Worm (Caenorhabditis elegans) whole organism, L1 larva: ENCODE results near the gene srh-212.
A peak's percentile ranks its signal among the peaks of the same experiment; 100 is the strongest.

Experiments
- C04F5.9 ChIP-seq: sonication (generic microtip); optimal IDR thresholded peaks from 2 replicates; lab custom pipeline; 2016; ENCODE audit warnings: missing genetic modification characterization, missing compliant biosample characterization
- C16A3.4 ChIP-seq: fragments of 150-350 bp; optimal IDR thresholded peaks from 2 replicates; lab custom pipeline; 2014; ENCODE audit warnings: missing biosample characterization, missing genetic modification characterization
- F16B12.6 ChIP-seq: fragments of 150-350 bp; optimal IDR thresholded peaks from 2 replicates; lab custom pipeline; 2014; ENCODE audit warnings: missing biosample characterization, missing genetic modification characterization
- Y116A8C.19 ChIP-seq: sonication (generic microtip); optimal IDR thresholded peaks from 2 replicates; lab custom pipeline; 2016; ENCODE audit warnings: missing compliant biosample characterization, missing genetic modification characterization, borderline replicate concordance
- aly-2 ChIP-seq: fragments of 150-350 bp; optimal IDR thresholded peaks from 2 replicates; lab custom pipeline; 2014; ENCODE audit warnings: missing biosample characterization, missing genetic modification characterization
- ama-1 ChIP-seq: fragments of 150-350 bp; optimal IDR thresholded peaks from 2 replicates; lab custom pipeline; 2014
- blmp-1 ChIP-seq: fragments of 150-350 bp; optimal IDR thresholded peaks from 2 replicates; lab custom pipeline; 2014; ENCODE audit warnings: missing biosample characterization, missing genetic modification characterization
- ceh-82 ChIP-seq, 3 experiments: fragments of 150-350 bp in 1 of 3; sonication (generic microtip) in 2 of 3; optimal IDR thresholded peaks; 2 replicates each; lab custom pipeline; 2014 to 2017; ENCODE audit warnings: missing biosample characterization in 3 of 3, missing genetic modification characterization in 3 of 3
- ceh-90 ChIP-seq: sonication (generic microtip); optimal IDR thresholded peaks from 2 replicates; lab custom pipeline; 2016; ENCODE audit warnings: missing genetic modification characterization, missing compliant biosample characterization
- efl-1 ChIP-seq, 4 experiments: fragments of 150-350 bp; optimal IDR thresholded peaks in 3 of 4; peaks in 1 of 4; 1 replicate in 1 of 4; 2 replicates in 3 of 4; lab custom pipeline; 2014; ENCODE audit warnings: missing biosample characterization in 2 of 4, missing genetic modification characterization in 2 of 4, missing genetic modification reagents in 2 of 4
- elt-3 ChIP-seq, 6 experiments: fragments of 150-350 bp in 1 of 6; sonication (generic microtip); optimal IDR thresholded peaks; 2 replicates each; lab custom pipeline; 2017 to 2018; ENCODE audit warnings: missing biosample characterization in 6 of 6, missing genetic modification characterization in 6 of 6, inconsistent platforms in 1 of 6
- fkh-4 ChIP-seq: sonication (generic microtip); optimal IDR thresholded peaks from 2 replicates; lab custom pipeline; 2016; ENCODE audit warnings: missing compliant biosample characterization, missing genetic modification characterization, borderline replicate concordance
- fkh-8 ChIP-seq: sonication (generic microtip); optimal IDR thresholded peaks from 2 replicates; lab custom pipeline; 2016; ENCODE audit warnings: mild to moderate bottlenecking, missing genetic modification characterization, missing compliant biosample characterization
- hpl-2 ChIP-seq: fragments of 150-350 bp; optimal IDR thresholded peaks from 2 replicates; lab custom pipeline; 2014; ENCODE audit warnings: missing biosample characterization, missing genetic modification reagents, missing genetic modification characterization
- irx-1 ChIP-seq: sonication (generic microtip); optimal IDR thresholded peaks from 2 replicates; lab custom pipeline; 2016; ENCODE audit warnings: missing genetic modification characterization, missing compliant biosample characterization
- isw-1 ChIP-seq: fragments of 200-800 bp; sonication (Bioruptor generic); IDR thresholded peaks from 2 replicates; pipeline ENCODE4 v1.3.6; 2022; ENCODE audit warnings: missing genetic modification characterization, missing compliant biosample characterization
- jun-1 ChIP-seq: fragments of 150-350 bp; optimal IDR thresholded peaks from 2 replicates; lab custom pipeline; 2014; ENCODE audit warnings: missing biosample characterization, missing genetic modification reagents, missing genetic modification characterization
- lin-13 ChIP-seq: fragments of 150-350 bp; optimal IDR thresholded peaks from 2 replicates; lab custom pipeline; 2014; ENCODE audit warnings: missing biosample characterization, missing genetic modification reagents, missing genetic modification characterization
- lin-15B ChIP-seq: fragments of 150-350 bp; sonication (generic microtip); optimal IDR thresholded peaks from 3 replicates; lab custom pipeline; 2014; ENCODE audit warnings: missing biosample characterization, missing genetic modification characterization
- lin-35 ChIP-seq, 2 experiments: fragments of 150-350 bp; optimal IDR thresholded peaks; 2 replicates each; lab custom pipeline; 2014; ENCODE audit warnings: missing biosample characterization in 2 of 2, missing genetic modification characterization in 2 of 2, missing genetic modification reagents in 2 of 2
- lin-39 ChIP-seq: fragments of 150-350 bp; optimal IDR thresholded peaks from 2 replicates; lab custom pipeline; 2014; ENCODE audit warnings: missing biosample characterization, missing genetic modification reagents, missing genetic modification characterization
- lir-3 ChIP-seq: sonication (generic microtip); optimal IDR thresholded peaks from 2 replicates; lab custom pipeline; 2016; ENCODE audit warnings: mild to moderate bottlenecking, missing genetic modification characterization, moderate library complexity, missing compliant biosample characterization; ENCODE audit not compliant: poor library complexity
- lsy-2 ChIP-seq, 2 experiments: fragments of 150-350 bp; optimal IDR thresholded peaks; 2 replicates each; lab custom pipeline; 2014; ENCODE audit warnings: missing biosample characterization in 2 of 2, missing genetic modification characterization in 2 of 2
- mab-9 ChIP-seq: fragments of 200-800 bp; sonication (Bioruptor generic); IDR thresholded peaks from 2 replicates; pipeline ENCODE4 v1.3.6; 2022; ENCODE audit warnings: missing genetic modification reagents, missing genetic modification characterization, missing compliant biosample characterization
- mdl-1 ChIP-seq, 2 experiments: fragments of 150-350 bp; optimal IDR thresholded peaks; 2 replicates each; lab custom pipeline; 2014 to 2017; ENCODE audit warnings: missing biosample characterization in 2 of 2, missing genetic modification characterization in 2 of 2, inconsistent platforms in 1 of 2
- mef-2 ChIP-seq: fragments of 150-350 bp; optimal IDR thresholded peaks from 2 replicates; lab custom pipeline; 2014; ENCODE audit warnings: missing biosample characterization, missing genetic modification characterization
- mep-1 ChIP-seq: fragments of 150-350 bp; optimal IDR thresholded peaks from 2 replicates; lab custom pipeline; 2014; ENCODE audit warnings: missing biosample characterization, missing genetic modification characterization
- nhr-11 ChIP-seq: fragments of 150-350 bp; optimal IDR thresholded peaks from 2 replicates; lab custom pipeline; 2014; ENCODE audit warnings: missing biosample characterization, missing genetic modification characterization
- nhr-20 ChIP-seq: sonication (generic microtip); optimal IDR thresholded peaks from 2 replicates; lab custom pipeline; 2016; ENCODE audit warnings: mild to moderate bottlenecking, missing genetic modification characterization, missing compliant biosample characterization
- nhr-237 ChIP-seq: fragments of 150-350 bp; optimal IDR thresholded peaks from 2 replicates; lab custom pipeline; 2014; ENCODE audit warnings: missing biosample characterization, missing genetic modification characterization
- nhr-28 ChIP-seq: fragments of 150-350 bp; optimal IDR thresholded peaks from 2 replicates; lab custom pipeline; 2014; ENCODE audit warnings: missing biosample characterization, missing genetic modification characterization
- nhr-47 ChIP-seq: sonication (generic microtip); optimal IDR thresholded peaks from 2 replicates; lab custom pipeline; 2016; ENCODE audit warnings: mild to moderate bottlenecking, missing genetic modification characterization, moderate library complexity, missing compliant biosample characterization
- nhr-77 ChIP-seq: fragments of 150-350 bp; optimal IDR thresholded peaks from 2 replicates; lab custom pipeline; 2014; ENCODE audit warnings: missing biosample characterization, missing genetic modification characterization
- nhr-85 ChIP-seq: sonication (generic microtip); peaks from one replicate; lab custom pipeline; 2016; ENCODE audit warnings: missing genetic modification characterization, inconsistent platforms, missing compliant biosample characterization
- nhr-90 ChIP-seq: sonication (generic microtip); optimal IDR thresholded peaks from 2 replicates; lab custom pipeline; 2016; ENCODE audit warnings: mild to moderate bottlenecking, missing genetic modification characterization, missing compliant biosample characterization; ENCODE audit not compliant: poor library complexity
- pax-3 ChIP-seq: fragments of 200-800 bp; sonication (Bioruptor generic); optimal IDR thresholded peaks from 2 replicates; lab custom pipeline; 2018; ENCODE audit warnings: mild to moderate bottlenecking, missing genetic modification characterization, moderate library complexity, missing compliant biosample characterization
- pqm-1 ChIP-seq: sonication (generic microtip); optimal IDR thresholded peaks from 3 replicates; lab custom pipeline; 2017; ENCODE audit warnings: missing biosample characterization, missing genetic modification characterization
- rnt-1 ChIP-seq: sonication (generic microtip); optimal IDR thresholded peaks from 2 replicates; lab custom pipeline; 2016; ENCODE audit warnings: mild to moderate bottlenecking, missing genetic modification characterization, moderate library complexity, missing compliant biosample characterization
- skn-1 ChIP-seq: fragments of 150-350 bp; optimal IDR thresholded peaks from 2 replicates; lab custom pipeline; 2014; ENCODE audit warnings: missing biosample characterization, missing genetic modification characterization
- snpc-4 ChIP-seq: fragments of 150-350 bp; optimal IDR thresholded peaks from 2 replicates; lab custom pipeline; 2014; ENCODE audit warnings: missing biosample characterization, missing genetic modification characterization
- snu-23 ChIP-seq: sonication (generic microtip); optimal IDR thresholded peaks from 2 replicates; lab custom pipeline; 2016; ENCODE audit warnings: missing genetic modification characterization, missing compliant biosample characterization
- sox-4 ChIP-seq: sonication (generic microtip); optimal IDR thresholded peaks from 2 replicates; lab custom pipeline; 2016; ENCODE audit warnings: missing genetic modification characterization, missing compliant biosample characterization
- swsn-7 ChIP-seq: sonication (generic microtip); optimal IDR thresholded peaks from 2 replicates; lab custom pipeline; 2016; ENCODE audit warnings: missing genetic modification characterization, missing compliant biosample characterization
- tbx-2 ChIP-seq: sonication (generic microtip); optimal IDR thresholded peaks from 2 replicates; lab custom pipeline; 2016; ENCODE audit warnings: missing genetic modification characterization, missing compliant biosample characterization
- tlp-1 ChIP-seq: fragments of 150-350 bp; optimal IDR thresholded peaks from 2 replicates; lab custom pipeline; 2014; ENCODE audit warnings: missing biosample characterization, missing genetic modification characterization
- unc-30 ChIP-seq: sonication (generic microtip); optimal IDR thresholded peaks from 2 replicates; lab custom pipeline; 2017; ENCODE audit warnings: missing biosample characterization, missing genetic modification characterization
- unc-86 ChIP-seq: sonication (generic microtip); optimal IDR thresholded peaks from 2 replicates; lab custom pipeline; 2016; ENCODE audit warnings: missing genetic modification characterization, missing compliant biosample characterization
- unc-98 ChIP-seq: fragments of 200-800 bp; sonication (Bioruptor generic); IDR thresholded peaks from 2 replicates; pipeline ENCODE4 v1.3.6; 2022; ENCODE audit warnings: missing genetic modification characterization, missing compliant biosample characterization
- zip-4 ChIP-seq: fragments of 200-800 bp; sonication (Bioruptor generic); optimal IDR thresholded peaks from 2 replicates; lab custom pipeline; 2018; ENCODE audit warnings: mild to moderate bottlenecking, missing genetic modification characterization, moderate library complexity, missing compliant biosample characterization
- ztf-4 ChIP-seq: fragments of 150-350 bp; optimal IDR thresholded peaks from 2 replicates; lab custom pipeline; 2014; ENCODE audit warnings: missing biosample characterization, missing genetic modification characterization

srh-212 gene

ce11 chrV:3637086-3637485, 40.1 kb upstream of the srh-212 start, which contains the start of gene srx-41:
srx-41 (minus strand) TSS chrV:3637186.
- TF ChIP-seq unc-98 (GFP tag; lab: Robert Waterston, UW) (no peak), mdl-1 (tag; optimal IDR thresholded peaks at IDR 0.05; lab: Kevin White, UChicago) (no peak), mef-2 (tag; lab: Kevin White, UChicago) (no peak), tbx-2 (no peak), nhr-47 (tag; lab: Kevin White, UChicago) (no peak), ceh-90 (tag; lab: Kevin White, UChicago) (no peak), C16A3.4 (tag; lab: Kevin White, UChicago) (no peak), lin-39 (no peak), tlp-1 (tag; lab: Kevin White, UChicago) (no peak), irx-1 (tag; lab: Kevin White, UChicago) (no peak), pax-3 (tag; lab: Kevin White, UChicago) (no peak), Y116A8C.19 (tag; lab: Kevin White, UChicago) (no peak), unc-86 (tag; lab: Kevin White, UChicago) (no peak)

DNA sequence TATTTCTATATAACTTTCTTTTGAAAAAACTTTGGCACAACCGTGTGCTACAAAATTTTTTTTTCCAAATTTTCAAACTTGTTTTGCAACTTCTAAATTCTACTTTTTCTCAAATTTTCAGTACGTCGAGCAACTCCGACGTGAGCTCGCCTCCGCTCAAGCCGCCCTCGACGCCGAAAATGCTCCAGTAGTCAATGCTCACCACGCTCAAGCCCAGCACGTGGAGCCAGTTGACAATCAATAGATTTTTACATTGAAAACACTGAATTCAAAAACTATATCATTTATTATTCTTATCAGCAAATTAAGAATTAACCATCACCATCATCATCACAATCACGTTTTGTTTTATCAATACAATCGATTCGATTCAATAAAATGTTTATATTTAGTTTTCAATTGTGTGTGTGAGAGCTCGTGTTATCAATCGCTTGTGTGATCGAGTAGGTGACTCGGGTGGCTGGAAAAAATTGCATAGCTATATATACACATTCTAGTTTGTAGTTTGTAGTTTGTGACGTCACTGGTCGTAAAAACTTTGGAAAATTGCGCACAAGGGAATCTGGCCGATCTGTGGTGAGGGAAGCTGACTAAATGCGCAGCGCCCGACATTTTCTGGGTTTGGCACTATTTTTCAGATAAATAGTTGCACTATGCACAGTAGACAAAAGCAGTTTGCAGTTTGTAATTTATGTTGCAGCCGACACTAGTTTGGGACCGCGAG, 37.5 kb upstream of the srh-212 start:
- TF ChIP-seq isw-1 (no peak), fkh-8 (no peak), nhr-11 (tag; lab: Kevin White, UChicago) (no peak), lin-15B (no peak), skn-1 (tag; lab: Kevin White, UChicago) (no peak), ceh-90 (tag; lab: Kevin White, UChicago) (no peak), ztf-4 (tag; lab: Kevin White, UChicago) (no peak), lir-3 (tag; lab: Kevin White, UChicago) (no peak), mdl-1 (tag; optimal IDR thresholded peaks at IDR 0.05; lab: Kevin White, UChicago) (peak in 1 of 2 experiments; percentile 13), pax-3 (tag; lab: Kevin White, UChicago) (no peak), lin-35 (GFP tag; optimal IDR thresholded peaks at IDR 0.05; lab: Kevin White, UChicago) (peak in 1 of 2 experiments; percentile 53), snu-23 (GFP tag; lab: Kevin White, UChicago) (no peak), C16A3.4 (tag; lab: Kevin White, UChicago) (no peak), nhr-77 (tag; lab: Kevin White, UChicago) (no peak), swsn-7 (tag; lab: Kevin White, UChicago) (no peak), blmp-1 (tag; lab: Kevin White, UChicago) (no peak), snpc-4 (tag; lab: Kevin White, UChicago) (no peak), ama-1 (lab: Kevin White, UChicago) (no peak), fkh-4 (no peak), F16B12.6 (no peak), nhr-20 (peak; percentile 33), tlp-1 (tag; lab: Kevin White, UChicago) (no peak), jun-1 (tag; lab: Kevin White, UChicago) (no peak), ceh-82 (tag; optimal IDR thresholded peaks at IDR 0.05; lab: Kevin White, UChicago) (no peak), hpl-2 (GFP tag; lab: Kevin White, UChicago) (no peak), pqm-1 (tag; lab: Kevin White, UChicago) (no peak), nhr-237 (no peak), aly-2 (no peak), nhr-85 (tag; lab: Kevin White, UChicago) (no peak), rnt-1 (tag; lab: Kevin White, UChicago) (no peak), C04F5.9 (no peak), nhr-28 (tag; lab: Kevin White, UChicago) (no peak), mab-9 (GFP tag; lab: Robert Waterston, UW) (no peak), sox-4 (no peak), unc-98 (GFP tag; lab: Robert Waterston, UW) (no peak), unc-86 (tag; lab: Kevin White, UChicago) (no peak), lsy-2 (tag; optimal IDR thresholded peaks at IDR 0.05; lab: Kevin White, UChicago) (no peak), mep-1 (tag; lab: Kevin White, UChicago) (no peak), elt-3 (tag; optimal IDR thresholded peaks at IDR 0.05; lab: Kevin White, UChicago) (no peak), zip-4 (GFP tag; lab: Kevin White, UChicago) (no peak), efl-1 (optimal IDR thresholded peaks at IDR 0.05; lab: Kevin White, UChicago) (no peak), efl-1 (GFP tag; optimal IDR thresholded peaks at IDR 0.05 in 1 of 2; lab: Kevin White, UChicago) (peak in 1 of 2 experiments; percentile 93), unc-30 (tag; lab: Kevin White, UChicago) (no peak), lin-13 (no peak), nhr-90 (tag; lab: Kevin White, UChicago) (peak; percentile 15)
